Worm (Caenorhabditis elegans): ENCODE results near the gene pho-13.

The pho-13 gene

ce11 chrII:8814231-8814630, 7.4 kb upstream of the pho-13 start:
- TF ChIP-seq unc-120 (tag; optimal IDR thresholded peaks at IDR 0.05; ENCODE audit: poor library complexity, severe bottlenecking): no peak

ce11 chrII:8813659-8814058, 6.8 kb upstream of the pho-13 start:
- TF ChIP-seq lsy-2 (tag; optimal IDR thresholded peaks at IDR 0.05): no peak

- TF ChIP-seq lin-32 (GFP tag; optimal IDR thresholded peaks at IDR 0.05) (no peak), elt-3 (tag; optimal IDR thresholded peaks at IDR 0.05) (no peak)
These were observed 5.5 kb upstream of the pho-13 start for ce11 chrII:8812346-8812745.

ce11 chrII:8811825-8812224, 5.0 kb upstream of the pho-13 start:
- TF ChIP-seq ces-1 (GFP tag; optimal IDR thresholded peaks at IDR 0.05) (no peak), hlh-1 (tag; optimal IDR thresholded peaks at IDR 0.05) (no peak), M03D4.4 (tag; optimal IDR thresholded peaks at IDR 0.05) (no peak), elt-1 (tag; optimal IDR thresholded peaks at IDR 0.05; ENCODE audit: borderline replicate concordance, insufficient read depth) (no peak), nhr-28 (tag; optimal IDR thresholded peaks at IDR 0.05) (no peak), ceh-43 (GFP tag; optimal IDR thresholded peaks at IDR 0.05) (no peak), lin-32 (GFP tag; optimal IDR thresholded peaks at IDR 0.05) (no peak), nhr-12 (tag; optimal IDR thresholded peaks at IDR 0.05) (no peak), nhr-76 (tag; optimal IDR thresholded peaks at IDR 0.05) (no peak), mep-1 (tag; optimal IDR thresholded peaks at IDR 0.05) (no peak), blmp-1 (tag; optimal IDR thresholded peaks at IDR 0.05) (no peak), tbx-8 (GFP tag; optimal IDR thresholded peaks at IDR 0.05) (no peak), mab-5 (tag; optimal IDR thresholded peaks at IDR 0.05) (no peak), elt-3 (tag; optimal IDR thresholded peaks at IDR 0.05) (no peak), nhr-237 (tag; optimal IDR thresholded peaks at IDR 0.05) (no peak), lin-13 (tag; optimal IDR thresholded peaks at IDR 0.05) (no peak), drap-1 (GFP tag; optimal IDR thresholded peaks at IDR 0.05) (no peak)

ce11 chrII:8810679-8811413, 4.0 kb upstream of the pho-13 start, which contains the start of the genes F46C5.9 and rer-1:
TSS of gene F46C5.9 (minus strand) at chrII:8810729.
TSS of gene rer-1 (plus strand) at chrII:8811370.
- TF ChIP-seq lsy-2 (tag; optimal IDR thresholded peaks at IDR 0.05) (peak; percentile 60), snpc-4 (tag; optimal IDR thresholded peaks at IDR 0.05) (no peak)

- no peak for TF ChIP-seq ces-1 (GFP tag; optimal IDR thresholded peaks at IDR 0.05)
- no peak for TF ChIP-seq unc-120 (tag; optimal IDR thresholded peaks at IDR 0.05; ENCODE audit: poor library complexity, severe bottlenecking)
- no peak for TF ChIP-seq nhr-12 (tag; optimal IDR thresholded peaks at IDR 0.05)
- TF ChIP-seq unc-39 (tag; optimal IDR thresholded peaks at IDR 0.05): no peak
- no peak for TF ChIP-seq mab-5 (tag; optimal IDR thresholded peaks at IDR 0.05)
- TF ChIP-seq zip-8 (tag; optimal IDR thresholded peaks at IDR 0.05): no peak
- TF ChIP-seq nhr-76 (tag; optimal IDR thresholded peaks at IDR 0.05): no peak
- TF ChIP-seq lin-32 (GFP tag; optimal IDR thresholded peaks at IDR 0.05): no peak
- TF ChIP-seq snpc-4 (tag; optimal IDR thresholded peaks at IDR 0.05): no peak
- no peak for TF ChIP-seq ceh-83 (GFP tag; optimal IDR thresholded peaks at IDR 0.05)
- TF ChIP-seq nhr-28 (tag; optimal IDR thresholded peaks at IDR 0.05): no peak
- no peak for TF ChIP-seq tbx-8 (GFP tag; optimal IDR thresholded peaks at IDR 0.05)
- no peak for TF ChIP-seq lin-13 (tag; optimal IDR thresholded peaks at IDR 0.05)
- TF ChIP-seq blmp-1 (tag; optimal IDR thresholded peaks at IDR 0.05): no peak
- TF ChIP-seq bed-3 (GFP tag; optimal IDR thresholded peaks at IDR 0.05): no peak
These were observed 1.7 kb upstream of the pho-13 start, which contains the start of gene F07H5.10 for ce11 chrII:8808482-8808881. TSS of gene F07H5.10 (minus strand) at chrII:8808582.

- TF ChIP-seq sem-2 (GFP tag; optimal IDR thresholded peaks at IDR 0.05) (no peak), ztf-11 (tag; optimal IDR thresholded peaks at IDR 0.05) (no peak), flh-1 (GFP tag; optimal IDR thresholded peaks at IDR 0.05) (no peak), M03D4.4 (tag; optimal IDR thresholded peaks at IDR 0.05) (no peak), blmp-1 (tag; optimal IDR thresholded peaks at IDR 0.05) (no peak), mab-5 (tag; optimal IDR thresholded peaks at IDR 0.05) (no peak), zip-8 (tag; optimal IDR thresholded peaks at IDR 0.05) (no peak)
These were observed 6.0 kb downstream of the pho-13 start, which contains the start of gene appg-2 for ce11 chrII:8800830-8801229. TSS of gene appg-2 (plus strand) at chrII:8801130.
